Worm (Caenorhabditis elegans): ENCODE measurements around the gene cyp-34A9.

DNA sequence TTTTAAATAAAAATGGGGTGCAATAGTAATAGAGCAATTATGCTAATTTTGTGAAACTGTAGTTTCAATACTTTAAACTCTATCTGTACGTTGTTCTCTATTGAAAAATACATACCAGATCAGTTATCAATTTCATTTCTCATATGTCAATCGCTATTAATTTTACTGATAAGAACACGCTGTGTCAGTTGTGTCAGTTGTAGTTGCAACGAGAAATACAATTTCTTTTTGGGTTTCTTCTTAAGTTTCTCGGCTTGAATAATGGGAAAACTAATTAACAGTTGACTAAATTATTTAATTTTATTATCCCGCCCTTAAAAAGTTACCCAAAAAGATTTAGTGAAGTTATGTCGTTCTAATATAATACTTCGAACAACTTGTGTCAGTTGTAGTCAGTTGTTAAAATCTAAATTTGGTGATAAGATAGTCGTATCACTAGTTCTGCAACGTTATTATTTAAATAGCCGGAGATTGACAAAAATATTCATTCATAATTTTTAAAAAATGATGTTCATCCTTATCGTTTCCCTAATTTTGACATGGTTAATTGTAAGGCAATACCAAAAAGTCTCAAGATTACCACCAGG, 34.4 kb downstream of the cyp-34A9 start, which contains the start of gene cyp-35A5:
- no peak for TF ChIP-seq lin-39 (tag; optimal IDR thresholded peaks at IDR 0.05)
- no peak for TF ChIP-seq blmp-1 (tag; optimal IDR thresholded peaks at IDR 0.05; ENCODE audit: insufficient read depth)
- no peak for TF ChIP-seq F13H6.1 (tag; optimal IDR thresholded peaks at IDR 0.05)
- no peak for TF ChIP-seq alr-1 (tag; optimal IDR thresholded peaks at IDR 0.05)
- no peak for TF ChIP-seq ZK546.5 (tag; optimal IDR thresholded peaks at IDR 0.05)
- TF ChIP-seq unc-62 (GFP tag; optimal IDR thresholded peaks at IDR 0.05): no peak
- no peak for TF ChIP-seq ama-1 (optimal IDR thresholded peaks at IDR 0.05)
- TF ChIP-seq mdl-1 (tag; optimal IDR thresholded peaks at IDR 0.05): no peak
- TF ChIP-seq nhr-11 (tag; optimal IDR thresholded peaks at IDR 0.05): no peak
- TF ChIP-seq ztf-1 (GFP tag; conservative IDR thresholded peaks at IDR 0.05): no peak
- no peak for TF ChIP-seq ztf-4 (tag; optimal IDR thresholded peaks at IDR 0.05)
- TF ChIP-seq snpc-4 (tag; optimal IDR thresholded peaks at IDR 0.05): no peak
- no peak for TF ChIP-seq lsy-2 (tag; optimal IDR thresholded peaks at IDR 0.05)
- no peak for TF ChIP-seq egl-27 (tag; optimal IDR thresholded peaks at IDR 0.05)

Measured in whole organism, L2 larva.